Worm (Caenorhabditis elegans) whole organism, early embryonic: ENCODE data around the gene nspg-13.

ENCODE experiments used
- B0310.2 ChIP-seq: sonication (generic microtip); optimal IDR thresholded peaks from 2 replicates; lab custom pipeline; 2016; ENCODE audit warnings: mild to moderate bottlenecking, missing genetic modification characterization, missing compliant biosample characterization
- F13C5.2 ChIP-seq: sonication (generic microtip); optimal IDR thresholded peaks from 2 replicates; lab custom pipeline; 2017; ENCODE audit warnings: mild to moderate bottlenecking, missing genetic modification characterization, inconsistent platforms, missing compliant biosample characterization
- ama-1 ChIP-seq: fragments of 150-350 bp; optimal IDR thresholded peaks from 2 replicates; lab custom pipeline; 2014
- ceh-13 ChIP-seq: fragments of 200-800 bp; sonication (Bioruptor generic); optimal IDR thresholded peaks from 2 replicates; lab custom pipeline; 2018; ENCODE audit warnings: mild to moderate bottlenecking, missing genetic modification characterization, missing compliant biosample characterization
- ets-7 ChIP-seq: sonication (generic microtip); optimal IDR thresholded peaks from 2 replicates; lab custom pipeline; 2016; ENCODE audit warnings: missing genotype, missing genetic modification characterization, missing compliant biosample characterization
- flt-1 ChIP-seq: fragments of 200-800 bp; sonication (Bioruptor generic); IDR thresholded peaks from 2 replicates; pipeline ENCODE4 v1.3.6; 2022; ENCODE audit warnings: missing genetic modification characterization, missing compliant biosample characterization
- hmbx-1 ChIP-seq: sonication (generic microtip); optimal IDR thresholded peaks from 2 replicates; lab custom pipeline; 2016; ENCODE audit warnings: mild to moderate bottlenecking, missing genetic modification characterization, missing compliant biosample characterization
- hnd-1 ChIP-seq: sonication (generic microtip); optimal IDR thresholded peaks from 2 replicates; lab custom pipeline; 2016; ENCODE audit warnings: missing genetic modification characterization, missing compliant biosample characterization
- scrt-1 ChIP-seq: fragments of 200-800 bp; sonication (Bioruptor generic); IDR thresholded peaks from 2 replicates; pipeline ENCODE4 v1.3.6; 2022; ENCODE audit warnings: missing genetic modification characterization, missing compliant biosample characterization
- sea-1 ChIP-seq: fragments of 200-800 bp; sonication (Bioruptor generic); conservative IDR thresholded peaks from 2 replicates; pipeline ENCODE4 v1.3.6; 2022; ENCODE audit warnings: missing genetic modification characterization, missing compliant biosample characterization
- tbx-11 ChIP-seq: fragments of 200-800 bp; sonication (Bioruptor generic); IDR thresholded peaks from 2 replicates; pipeline ENCODE4 v1.3.6; 2022; ENCODE audit warnings: missing genetic modification characterization, missing compliant biosample characterization
- tbx-37 ChIP-seq: fragments of 200-800 bp; sonication (Bioruptor generic); conservative IDR thresholded peaks from 2 replicates; pipeline ENCODE4 v1.3.6; 2022; ENCODE audit warnings: missing genetic modification reagents, missing genetic modification characterization, missing compliant biosample characterization
- tra-4 ChIP-seq: sonication (generic microtip); optimal IDR thresholded peaks from 2 replicates; lab custom pipeline; 2017; ENCODE audit warnings: missing genetic modification characterization, missing compliant biosample characterization

ce11 chrX:5262033-5262432 lies 7.0 kb downstream of the nspg-13 start:
- TF ChIP-seq ama-1 (lab: Kevin White, UChicago), result no peak
- no peak for TF ChIP-seq F13C5.2 (tag; lab: Kevin White, UChicago)
- no peak for TF ChIP-seq ets-7 (tag; lab: Kevin White, UChicago)
- no peak for TF ChIP-seq sea-1 (GFP tag; lab: Robert Waterston, UW)
- TF ChIP-seq hmbx-1 (tag; lab: Kevin White, UChicago), result no peak
- TF ChIP-seq hnd-1 (tag; lab: Kevin White, UChicago), result no peak
- no peak for TF ChIP-seq flt-1 (GFP tag; lab: Robert Waterston, UW)
- no peak for TF ChIP-seq ceh-13 (GFP tag; lab: Kevin White, UChicago)
- no peak for TF ChIP-seq B0310.2 (tag; lab: Kevin White, UChicago)
- no peak for TF ChIP-seq tbx-11
- TF ChIP-seq tbx-37 (GFP tag; lab: Robert Waterston, UW), result no peak
- no peak for TF ChIP-seq scrt-1 (GFP tag; lab: Robert Waterston, UW)
- no peak for TF ChIP-seq tra-4 (tag; lab: Kevin White, UChicago)
